Worm (Caenorhabditis elegans): Measurements from ENCODE around the gene E02C12.8.

Gene E02C12.8

ce11 chrV:9370986-9371385 lies 2.4 kb downstream of the E02C12.8 start, which contains the start of gene E02C12.6:
TSS of gene E02C12.6 (minus strand) at chrV:9371086.
- TF ChIP-seq ZK185.1 (tag; optimal IDR thresholded peaks at IDR 0.05; ENCODE audit: poor library complexity, severe bottlenecking) (no peak), chd-7 (tag; optimal IDR thresholded peaks at IDR 0.05) (no peak), somi-1 (GFP tag; optimal IDR thresholded peaks at IDR 0.05) (no peak), efl-1 (GFP tag; optimal IDR thresholded peaks at IDR 0.05) (no peak), aptf-2 (GFP tag; conservative IDR thresholded peaks at IDR 0.05) (no peak), nhr-27 (tag; optimal IDR thresholded peaks at IDR 0.05) (no peak), ceh-58 (GFP tag; IDR thresholded peaks at IDR 0.05) (no peak), rcor-1 (GFP tag; IDR thresholded peaks at IDR 0.05) (no peak), dpff-1 (tag; optimal IDR thresholded peaks at IDR 0.05) (no peak), ztf-22 (GFP tag; optimal IDR thresholded peaks at IDR 0.05) (no peak), hmg-1.2 (GFP tag; IDR thresholded peaks at IDR 0.05) (no peak), rec-8 (tag; optimal IDR thresholded peaks at IDR 0.05) (no peak), F57C9.4 (tag; optimal IDR thresholded peaks at IDR 0.05) (no peak), snpc-4 (GFP tag; optimal IDR thresholded peaks at IDR 0.05) (no peak), snpc-4 (tag; optimal IDR thresholded peaks at IDR 0.05) (no peak), B0336.3 (GFP tag; IDR thresholded peaks at IDR 0.05) (no peak), hlh-12 (tag; optimal IDR thresholded peaks at IDR 0.05) (no peak)

- TF ChIP-seq Y53G8AR.9 (GFP tag; conservative IDR thresholded peaks at IDR 0.05) (no peak), ceh-79 (tag; optimal IDR thresholded peaks at IDR 0.05) (no peak), snpc-4 (GFP tag; optimal IDR thresholded peaks at IDR 0.05) (no peak), snpc-4 (tag; optimal IDR thresholded peaks at IDR 0.05) (no peak), madf-10 (tag; optimal IDR thresholded peaks at IDR 0.05) (no peak), ztf-26 (tag; optimal IDR thresholded peaks at IDR 0.05) (no peak), B0019.2 (GFP tag; conservative IDR thresholded peaks at IDR 0.05) (no peak), F57C9.4 (tag; optimal IDR thresholded peaks at IDR 0.05) (no peak), rcor-1 (GFP tag; IDR thresholded peaks at IDR 0.05) (no peak), nhr-179 (tag; optimal IDR thresholded peaks at IDR 0.05) (no peak), ets-4 (GFP tag; optimal IDR thresholded peaks at IDR 0.05) (no peak)
Observed at ce11 chrV:9359674-9360073, 13.7 kb downstream of the E02C12.8 start, which contains the start of gene gpa-3. TSS of gene gpa-3 (minus strand) at chrV:9359774.

ce11 chrV:9356345-9356744 lies 17.1 kb downstream of the E02C12.8 start, which contains the start of gene ttr-49:
TSS of gene ttr-49 (minus strand) at chrV:9356515.
- TF ChIP-seq hmg-1.2 (GFP tag; IDR thresholded peaks at IDR 0.05) (no peak), nhr-80 (tag; optimal IDR thresholded peaks at IDR 0.05) (peak; percentile 51), attf-5 (GFP tag; optimal IDR thresholded peaks at IDR 0.05) (no peak), fkh-3 (tag; optimal IDR thresholded peaks at IDR 0.05) (no peak), aptf-3 (GFP tag; IDR thresholded peaks at IDR 0.05) (no peak), snpc-1.1 (tag; optimal IDR thresholded peaks at IDR 0.05; ENCODE audit: insufficient read depth) (no peak), lin-54 (GFP tag; optimal IDR thresholded peaks at IDR 0.05) (no peak)

ce11 chrV:9355371-9355770 lies 18.0 kb downstream of the E02C12.8 start, which contains the start of gene ttr-40:
TSS of gene ttr-40 (minus strand) at chrV:9355471.
- no peak for TF ChIP-seq B0019.2 (GFP tag; conservative IDR thresholded peaks at IDR 0.05)
- TF ChIP-seq F39B2.1 (GFP tag; IDR thresholded peaks at IDR 0.05): no peak
- TF ChIP-seq hmg-20 (GFP tag; IDR thresholded peaks at IDR 0.05): no peak
- no peak for TF ChIP-seq nhr-90 (tag; optimal IDR thresholded peaks at IDR 0.05)
- TF ChIP-seq F23B12.7 (tag; optimal IDR thresholded peaks at IDR 0.05; ENCODE audit: insufficient read depth): no peak
- no peak for TF ChIP-seq aptf-2 (GFP tag; conservative IDR thresholded peaks at IDR 0.05)
- no peak for TF ChIP-seq zim-3 (tag; optimal IDR thresholded peaks at IDR 0.05)
- TF ChIP-seq lir-1 (GFP tag; conservative IDR thresholded peaks at IDR 0.05): no peak
- no peak for TF ChIP-seq snpc-1.1 (tag; optimal IDR thresholded peaks at IDR 0.05; ENCODE audit: insufficient read depth)
- no peak for TF ChIP-seq sdz-38 (tag; optimal IDR thresholded peaks at IDR 0.05)
- no peak for TF ChIP-seq mes-4 (tag; optimal IDR thresholded peaks at IDR 0.05)
- TF ChIP-seq rec-8 (tag; optimal IDR thresholded peaks at IDR 0.05): no peak
- TF ChIP-seq K12H6.12 (tag; optimal IDR thresholded peaks at IDR 0.05): no peak
- TF ChIP-seq ceh-91 (GFP tag; IDR thresholded peaks at IDR 0.05): no peak
- no peak for TF ChIP-seq ets-4 (GFP tag; optimal IDR thresholded peaks at IDR 0.05)
- TF ChIP-seq egl-44 (GFP tag; IDR thresholded peaks at IDR 0.05): no peak

All from whole organism, young adult.